Fruit fly (Drosophila melanogaster): ENCODE results near the gene CG44090.
"Not testable (repeated sequence)": the region's sequence is repeated elsewhere in the genome, so short reads cannot be mapped to it uniquely, and the experiment has no call there.

CG44090 gene

dm6 chr3R:17434330-17434729 lies at the start of gene CG44090:
CG44090 (minus strand) TSS chr3R:17434430.
- TF ChIP-seq noc (tag; optimal IDR thresholded peaks at IDR 0.05) = no peak

- TF ChIP-seq noc (tag; optimal IDR thresholded peaks at IDR 0.05) = no peak
These were observed 47.0 kb upstream of the CG44090 start for dm6 chr3R:17481262-17481661.

dm6 chr3R:17471007-17471406 lies 36.8 kb upstream of the CG44090 start:
- no peak for TF ChIP-seq noc (tag; optimal IDR thresholded peaks at IDR 0.05)

- not testable (repeated sequence) for TF ChIP-seq noc (tag; optimal IDR thresholded peaks at IDR 0.05)
These were observed 22.4 kb upstream of the CG44090 start, which contains the start of gene CG14330 for dm6 chr3R:17456676-17457075. CG14330 (minus strand) TSS chr3R:17456776.

dm6 chr3R:17449402-17449801 lies 15.2 kb upstream of the CG44090 start:
- no peak for TF ChIP-seq noc (tag; optimal IDR thresholded peaks at IDR 0.05)

- TF ChIP-seq noc (tag; optimal IDR thresholded peaks at IDR 0.05) = no peak
These were observed 14.5 kb upstream of the CG44090 start, which contains the start of gene Eh for dm6 chr3R:17448758-17449157. Eh (minus strand) TSS chr3R:17448858.

dm6 chr3R:17447615-17448014 lies 13.4 kb upstream of the CG44090 start:
- TF ChIP-seq noc (tag; optimal IDR thresholded peaks at IDR 0.05) = no peak

dm6 chr3R:17440628-17441027 lies 6.4 kb upstream of the CG44090 start, which contains the start of gene CG14331:
CG14331 (minus strand) TSS chr3R:17440728.
- TF ChIP-seq noc (tag; optimal IDR thresholded peaks at IDR 0.05) = no peak

dm6 chr3R:17433117-17433516 lies 1.1 kb downstream of the CG44090 start:
- no peak for TF ChIP-seq noc (tag; optimal IDR thresholded peaks at IDR 0.05)

- TF ChIP-seq noc (tag; optimal IDR thresholded peaks at IDR 0.05) = no peak
These were observed 3.7 kb downstream of the CG44090 start for dm6 chr3R:17430481-17430880.

- TF ChIP-seq noc (tag; optimal IDR thresholded peaks at IDR 0.05) = no peak
These were observed 8.0 kb downstream of the CG44090 start for dm6 chr3R:17426265-17426664.

- TF ChIP-seq noc (tag; optimal IDR thresholded peaks at IDR 0.05) = no peak
These were observed 8.8 kb downstream of the CG44090 start, which contains the start of gene cysu for dm6 chr3R:17425417-17425915. cysu (plus strand) TSS chr3R:17425768.

dm6 chr3R:17422102-17422501 lies 12.1 kb downstream of the CG44090 start, which contains the start of gene CG14332:
CG14332 (minus strand) TSS chr3R:17422202.
- no peak for TF ChIP-seq noc (tag; optimal IDR thresholded peaks at IDR 0.05)

dm6 chr3R:17420338-17420737 lies 13.9 kb downstream of the CG44090 start, which contains the start of gene CG42835:
CG42835 (plus strand) TSS chr3R:17420638.
- no peak for TF ChIP-seq noc (tag; optimal IDR thresholded peaks at IDR 0.05)

dm6 chr3R:17418459-17418858 lies 15.8 kb downstream of the CG44090 start, which contains the start of gene CG42834:
CG42834 (plus strand) TSS chr3R:17418759.
- no peak for TF ChIP-seq noc (tag; optimal IDR thresholded peaks at IDR 0.05)

dm6 chr3R:17417167-17417566 lies 17.1 kb downstream of the CG44090 start, which contains the start of gene CG33333:
CG33333 (plus strand) TSS chr3R:17417467.
- no peak for TF ChIP-seq noc (tag; optimal IDR thresholded peaks at IDR 0.05)

- TF ChIP-seq noc (tag; optimal IDR thresholded peaks at IDR 0.05) = no peak
These were observed 18.8 kb downstream of the CG44090 start, which contains the start of gene CG5866 for dm6 chr3R:17415439-17415838. CG5866 (plus strand) TSS chr3R:17415739.

dm6 chr3R:17413601-17414000 lies 20.6 kb downstream of the CG44090 start, which contains the start of gene CG42822:
CG42822 (plus strand) TSS chr3R:17413901.
- TF ChIP-seq noc (tag; optimal IDR thresholded peaks at IDR 0.05) = no peak
